Fruit fly (Drosophila melanogaster) whole organism, embryonic: ENCODE measurements around the gene Fam92.

Source experiments
- CG11085 ChIP-seq: fragments of 200-800 bp; sonication (Bioruptor generic); IDR thresholded peaks from 2 replicates; pipeline ENCODE4 v1.3.6; 2022; ENCODE audit warnings: missing biosample characterization, missing genetic modification characterization
- CG12155 ChIP-seq: fragments of 200-800 bp; sonication (Bioruptor generic); optimal IDR thresholded peaks from 3 replicates; lab custom pipeline; 2016; ENCODE audit warnings: missing biosample characterization, missing genetic modification characterization
- CG13287 ChIP-seq: fragments of 200-800 bp; sonication (Bioruptor generic); IDR thresholded peaks from 2 replicates; pipeline ENCODE4 v1.3.6; 2022; ENCODE audit warnings: missing biosample characterization, missing genetic modification characterization; ENCODE audit not compliant: partially characterized antibody
- CG14667 ChIP-seq: fragments of 200-800 bp; sonication (Bioruptor generic); IDR thresholded peaks from 2 replicates; pipeline ENCODE4 v1.3.6; 2022; ENCODE audit warnings: missing biosample characterization, missing genetic modification characterization
- CG15514 ChIP-seq: fragments of 200-800 bp; sonication (Bioruptor generic); optimal IDR thresholded peaks from 3 replicates; lab custom pipeline; 2017; ENCODE audit warnings: missing biosample characterization, missing genetic modification characterization, mild to moderate bottlenecking, moderate library complexity, missing genetic modification reagents
- CG1603 ChIP-seq: fragments of 200-800 bp; sonication (Bioruptor generic); optimal IDR thresholded peaks from 2 replicates; lab custom pipeline; 2019; ENCODE audit warnings: missing biosample characterization, mild to moderate bottlenecking, missing genetic modification characterization, moderate library complexity
- CG16779 ChIP-seq: fragments of 200-800 bp; sonication (Bioruptor generic); IDR thresholded peaks from 2 replicates; pipeline ENCODE4 v1.3.6; 2022; ENCODE audit warnings: missing biosample characterization, missing genetic modification characterization
- CG2129 ChIP-seq: fragments of 200-800 bp; sonication (Bioruptor generic); IDR thresholded peaks from 2 replicates; pipeline ENCODE4 v1.3.6; 2022; ENCODE audit warnings: missing biosample characterization, missing genetic modification characterization; ENCODE audit not compliant: partially characterized antibody
- CG2199 ChIP-seq: fragments of 200-800 bp; sonication (Bioruptor generic); IDR thresholded peaks from 3 replicates; pipeline ENCODE4 v1.3.6; 2022; ENCODE audit warnings: missing biosample characterization, missing genetic modification characterization
- CG2712 ChIP-seq: fragments of 200-800 bp; optimal IDR thresholded peaks from 3 replicates; lab custom pipeline; 2019; ENCODE audit warnings: missing biosample characterization, mild to moderate bottlenecking, missing genetic modification characterization, moderate library complexity
- CG4820 ChIP-seq: fragments of 200-800 bp; sonication (Bioruptor generic); optimal IDR thresholded peaks from 3 replicates; lab custom pipeline; 2016; ENCODE audit warnings: missing biosample characterization, missing genetic modification characterization
- CG6272 ChIP-seq: fragments of 200-800 bp; sonication (Bioruptor generic); IDR thresholded peaks from 2 replicates; pipeline ENCODE4 v1.3.6; 2022; ENCODE audit warnings: missing biosample characterization, missing genetic modification characterization
- CG7963 ChIP-seq: fragments of 200-800 bp; sonication (Bioruptor generic); IDR thresholded peaks from 3 replicates; pipeline ENCODE4 v1.3.6; 2022; ENCODE audit warnings: missing biosample characterization, missing genetic modification characterization; ENCODE audit not compliant: partially characterized antibody
- CG9876 ChIP-seq: fragments of 200-800 bp; sonication (Bioruptor generic); optimal IDR thresholded peaks from 2 replicates; lab custom pipeline; 2016; ENCODE audit warnings: missing biosample characterization, missing genetic modification characterization
- D ChIP-seq, 2 experiments: fragments of 200-800 bp in 1 of 2; fragments of >200 bp in 1 of 2; sonication (Bioruptor generic) in 1 of 2; optimal IDR thresholded peaks; 2 replicates in 1 of 2; 3 replicates in 1 of 2; lab custom pipeline; 2017; ENCODE audit warnings: mild to moderate bottlenecking in 1 of 2, missing biosample characterization in 1 of 2, missing genetic modification characterization in 1 of 2, missing genetic modification reagents in 1 of 2
- Dbx ChIP-seq: fragments of 200-800 bp; sonication (Bioruptor generic); IDR thresholded peaks from 3 replicates; pipeline ENCODE4 v1.3.6; 2022; ENCODE audit warnings: missing biosample characterization, missing genetic modification characterization
- Dip2 ChIP-seq: fragments of 200-800 bp; sonication (Bioruptor generic); IDR thresholded peaks from 2 replicates; pipeline ENCODE4 v1.3.6; 2022; ENCODE audit warnings: missing biosample characterization, missing genetic modification characterization
- Elba2 ChIP-seq: fragments of 200-800 bp; sonication (Bioruptor generic); optimal IDR thresholded peaks from 3 replicates; lab custom pipeline; 2016; ENCODE audit warnings: missing biosample characterization, missing genetic modification characterization
- Fer1 ChIP-seq: fragments of 200-800 bp; sonication (Bioruptor generic); optimal IDR thresholded peaks from 2 replicates; lab custom pipeline; 2017; ENCODE audit warnings: missing biosample characterization, mild to moderate bottlenecking, missing genetic modification characterization
- HLH4C ChIP-seq: fragments of 200-800 bp; sonication (Bioruptor generic); IDR thresholded peaks from 3 replicates; pipeline ENCODE4 v1.3.6; 2022; ENCODE audit warnings: missing biosample characterization, missing genetic modification characterization; ENCODE audit not compliant: partially characterized antibody
- MESR4 ChIP-seq: fragments of 200-800 bp; sonication (Bioruptor generic); optimal IDR thresholded peaks from 2 replicates; lab custom pipeline; 2018; ENCODE audit warnings: missing biosample characterization, mild to moderate bottlenecking, missing genetic modification characterization, moderate library complexity
- NC2α ChIP-seq: fragments of 200-800 bp; sonication (Bioruptor generic); optimal IDR thresholded peaks from 2 replicates; lab custom pipeline; 2016; ENCODE audit warnings: missing biosample characterization, missing genetic modification characterization
- Optix ChIP-seq: fragments of 200-800 bp; sonication (Bioruptor generic); IDR thresholded peaks from 3 replicates; pipeline ENCODE4 v1.3.6; 2022; ENCODE audit warnings: missing biosample characterization, missing genetic modification characterization
- Pdp1 ChIP-seq, 2 experiments: fragments of 200-800 bp; sonication (Bioruptor generic); optimal IDR thresholded peaks; 3 replicates each; lab custom pipeline; 2016; ENCODE audit warnings: missing biosample characterization in 2 of 2, missing genetic modification characterization in 2 of 2, mild to moderate bottlenecking in 1 of 2, moderate library complexity in 1 of 2
- Sry-δ ChIP-seq: fragments of 200-800 bp; sonication (Bioruptor generic); optimal IDR thresholded peaks from 2 replicates; lab custom pipeline; 2016; ENCODE audit warnings: missing biosample characterization, missing genetic modification characterization
- Trl ChIP-seq, 3 experiments: fragments of >200 bp in 2 of 3; fragments of 200-800 bp in 1 of 3; sonication (Bioruptor generic) in 1 of 3; optimal IDR thresholded peaks; 2 replicates in 1 of 3; 3 replicates in 2 of 3; lab custom pipeline; 2016 to 2017; ENCODE audit warnings: missing biosample characterization in 1 of 3, missing genetic modification characterization in 1 of 3
- YL-1 ChIP-seq: fragments of 200-800 bp; sonication (Bioruptor generic); optimal IDR thresholded peaks from 3 replicates; lab custom pipeline; 2017; ENCODE audit warnings: missing biosample characterization, mild to moderate bottlenecking, missing genetic modification characterization
- abd-A ChIP-seq: fragments of 200-800 bp; sonication (Bioruptor generic); optimal IDR thresholded peaks from 3 replicates; lab custom pipeline; 2019; ENCODE audit warnings: missing biosample characterization, mild to moderate bottlenecking, missing genetic modification characterization, moderate library complexity
- bbx ChIP-seq: fragments of 200-800 bp; sonication (Bioruptor generic); IDR thresholded peaks from 2 replicates; pipeline ENCODE4 v1.3.6; 2022; ENCODE audit warnings: missing biosample characterization, missing genetic modification characterization; ENCODE audit not compliant: partially characterized antibody
- cg ChIP-seq: fragments of 200-800 bp; sonication (Bioruptor generic); optimal IDR thresholded peaks from 3 replicates; lab custom pipeline; 2019; ENCODE audit warnings: missing biosample characterization, mild to moderate bottlenecking, missing genetic modification characterization, moderate library complexity
- ci ChIP-seq: fragments of 200-800 bp; sonication (Bioruptor generic); IDR thresholded peaks from 3 replicates; pipeline ENCODE4 v1.3.6; 2022; ENCODE audit warnings: missing biosample characterization, missing genetic modification characterization
- dm ChIP-seq: fragments of 200-800 bp; sonication (Bioruptor generic); optimal IDR thresholded peaks from 3 replicates; lab custom pipeline; 2016; ENCODE audit warnings: missing biosample characterization, missing genetic modification characterization
- dysf ChIP-seq: fragments of 200-800 bp; sonication (Bioruptor generic); IDR thresholded peaks from 3 replicates; pipeline ENCODE4 v1.3.6; 2022; ENCODE audit warnings: missing biosample characterization, missing genetic modification characterization
- fru ChIP-seq: fragments of >200 bp; optimal IDR thresholded peaks from 2 replicates; lab custom pipeline; 2017
- ftz-f1 ChIP-seq: fragments of 200-800 bp; sonication (Bioruptor generic); optimal IDR thresholded peaks from 2 replicates; lab custom pipeline; 2016; ENCODE audit warnings: missing biosample characterization, missing genetic modification characterization
- gcm2 ChIP-seq: fragments of 200-800 bp; sonication (Bioruptor generic); optimal IDR thresholded peaks from 2 replicates; lab custom pipeline; 2016; ENCODE audit warnings: missing biosample characterization, missing genetic modification characterization
- gem ChIP-seq: fragments of 200-800 bp; sonication (Bioruptor generic); optimal IDR thresholded peaks from 2 replicates; lab custom pipeline; 2019; ENCODE audit warnings: missing biosample characterization, mild to moderate bottlenecking, missing genetic modification characterization, moderate library complexity
- gfzf ChIP-seq: fragments of 200-800 bp; sonication (Bioruptor generic); optimal IDR thresholded peaks from 2 replicates; lab custom pipeline; 2016; ENCODE audit warnings: missing biosample characterization, mild to moderate bottlenecking, missing genetic modification characterization, moderate library complexity
- ind ChIP-seq: fragments of 200-800 bp; sonication (Bioruptor generic); optimal IDR thresholded peaks from 3 replicates; lab custom pipeline; 2016; ENCODE audit warnings: missing biosample characterization, missing genetic modification characterization
- knrl ChIP-seq: fragments of 200-800 bp; sonication (Bioruptor generic); IDR thresholded peaks from 3 replicates; pipeline ENCODE4 v1.3.6; 2022; ENCODE audit warnings: missing biosample characterization, missing genetic modification characterization; ENCODE audit not compliant: partially characterized antibody
- nau ChIP-seq: fragments of 200-800 bp; sonication (Bioruptor generic); optimal IDR thresholded peaks from 3 replicates; lab custom pipeline; 2017; ENCODE audit warnings: missing biosample characterization, mild to moderate bottlenecking, missing genetic modification characterization, missing genetic modification reagents
- otp ChIP-seq: fragments of 200-800 bp; sonication (Bioruptor generic); IDR thresholded peaks from 3 replicates; pipeline ENCODE4, ENCODE4 v1.3.6; 2022; ENCODE audit warnings: missing biosample characterization, missing genetic modification characterization
- phol ChIP-seq: fragments of 200-800 bp; sonication (Bioruptor generic); optimal IDR thresholded peaks from 3 replicates; lab custom pipeline; 2018; ENCODE audit warnings: missing biosample characterization, mild to moderate bottlenecking, missing genetic modification characterization, moderate library complexity
- pita ChIP-seq: fragments of 200-800 bp; sonication (Bioruptor generic); optimal IDR thresholded peaks from 2 replicates; lab custom pipeline; 2017; ENCODE audit warnings: missing biosample characterization, mild to moderate bottlenecking, missing genetic modification characterization
- sd ChIP-seq: fragments of 200-800 bp; sonication (Bioruptor generic); optimal IDR thresholded peaks from 3 replicates; lab custom pipeline; 2018; ENCODE audit warnings: missing biosample characterization, mild to moderate bottlenecking, missing genetic modification characterization, moderate library complexity
- sisA ChIP-seq: fragments of 200-800 bp; sonication (Bioruptor generic); IDR thresholded peaks from 2 replicates; pipeline ENCODE4 v1.3.6; 2022; ENCODE audit warnings: missing biosample characterization, missing genetic modification characterization
- ssp ChIP-seq: fragments of 200-800 bp; sonication (Bioruptor generic); IDR thresholded peaks from 2 replicates; pipeline ENCODE4 v1.3.6; 2022; ENCODE audit warnings: missing biosample characterization, missing genetic modification characterization
- tap ChIP-seq: fragments of 200-800 bp; optimal IDR thresholded peaks from 3 replicates; lab custom pipeline; 2019; ENCODE audit warnings: missing biosample characterization, mild to moderate bottlenecking, missing genetic modification characterization, moderate library complexity
- tio ChIP-seq: fragments of 200-800 bp; sonication (Bioruptor generic); optimal IDR thresholded peaks from 2 replicates; lab custom pipeline; 2017; ENCODE audit warnings: missing biosample characterization, missing genetic modification characterization, inconsistent platforms
- zfh1 ChIP-seq: fragments of 200-800 bp; sonication (Bioruptor generic); IDR thresholded peaks from 3 replicates; pipeline ENCODE4 v1.3.6; 2022; ENCODE audit warnings: missing biosample characterization, missing genetic modification characterization

Gene Fam92

DNA sequence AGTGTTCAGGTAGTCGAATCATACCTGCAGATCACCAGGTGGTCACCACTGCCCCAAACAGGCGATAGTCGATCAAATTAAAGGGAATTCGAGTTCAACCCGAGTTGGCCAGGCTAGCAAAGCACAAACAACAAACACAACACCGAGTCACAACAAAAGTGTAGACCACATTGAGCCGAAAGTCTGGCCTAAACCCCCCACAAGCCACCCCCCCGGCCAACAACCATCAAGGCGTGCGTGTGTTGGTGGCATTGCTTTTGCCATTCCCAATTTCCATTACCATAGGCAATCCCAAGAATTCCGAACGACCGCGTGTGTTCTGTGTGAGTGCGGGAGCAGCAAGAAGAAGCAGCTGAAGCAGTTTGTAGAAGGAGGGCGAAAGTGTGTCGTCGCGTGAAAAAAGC lies 9.8 kb downstream of the Fam92 start, which contains the start of gene SC35 (continued):
- no peak for TF ChIP-seq NC2α
- TF ChIP-seq CG11085 (GFP tag; lab: Robert Waterston, UW), result no peak
- peak; percentile 76 for TF ChIP-seq CG15514 (GFP tag; lab: Kevin White, UChicago)
- TF ChIP-seq CG6272 (GFP tag; lab: Robert Waterston, UW), result no peak
- peak; percentile 13 for TF ChIP-seq gfzf (GFP tag; lab: Kevin White, UChicago)
- no peak for TF ChIP-seq gcm2 (GFP tag; lab: Kevin White, UChicago)
- TF ChIP-seq ssp, result no peak
- TF ChIP-seq Fer1 (GFP tag; lab: Kevin White, UChicago), result no peak
- TF ChIP-seq CG1603 (tag; lab: Kevin White, UChicago), result peak; percentile 37
- no peak for TF ChIP-seq D (optimal IDR thresholded peaks at IDR 0.05; lab: Kevin White, UChicago)
- no peak for TF ChIP-seq D (GFP tag; optimal IDR thresholded peaks at IDR 0.05; lab: Kevin White, UChicago)
- no peak for TF ChIP-seq gem
- TF ChIP-seq CG16779 (GFP tag; lab: Robert Waterston, UW), result no peak
- TF ChIP-seq HLH4C (GFP tag; lab: Robert Waterston, UW), result no peak
- peak; percentile 83 for TF ChIP-seq dm (GFP tag; lab: Kevin White, UChicago)
- TF ChIP-seq Pdp1 (GFP tag; optimal IDR thresholded peaks at IDR 0.05; lab: Kevin White, UChicago), result no peak
- no peak for TF ChIP-seq CG9876 (GFP tag; lab: Kevin White, UChicago)
- no peak for TF ChIP-seq zfh1
- peak; percentile 42 for TF ChIP-seq Sry-δ (GFP tag; lab: Kevin White, UChicago)
- peak; percentile 74 for TF ChIP-seq cg (GFP tag; lab: Kevin White, UChicago)
- no peak for TF ChIP-seq tio
- no peak for TF ChIP-seq fru (lab: Kevin White, UChicago)
- no peak for TF ChIP-seq CG2129 (GFP tag; lab: Robert Waterston, UW)
- TF ChIP-seq phol (tag; lab: Kevin White, UChicago), result no peak
- TF ChIP-seq CG2712 (tag; lab: Kevin White, UChicago), result no peak
- no peak for TF ChIP-seq tap (tag; lab: Kevin White, UChicago)
- peak; percentile 96 for TF ChIP-seq MESR4 (GFP tag; lab: Kevin White, UChicago)
- TF ChIP-seq ind (GFP tag; lab: Kevin White, UChicago), result no peak
- TF ChIP-seq Optix, result no peak
- peak; percentile 41 for TF ChIP-seq abd-A (tag; lab: Kevin White, UChicago)
- TF ChIP-seq pita, result no peak
- peak; percentile 15; the same call in 1 of the 2 replicates for TF ChIP-seq CG13287 (GFP tag; lab: Robert Waterston, UW)
- TF ChIP-seq CG2199 (GFP tag; lab: Robert Waterston, UW), result no peak
- TF ChIP-seq Dip2, result no peak
- no peak for TF ChIP-seq dysf (GFP tag; lab: Robert Waterston, UW)
- no peak for TF ChIP-seq CG4820 (GFP tag; lab: Kevin White, UChicago)
- no peak for TF ChIP-seq nau (GFP tag; lab: Kevin White, UChicago)
- TF ChIP-seq sisA (GFP tag; lab: Robert Waterston, UW), result no peak
- TF ChIP-seq CG14667 (GFP tag; lab: Robert Waterston, UW), result no peak
- TF ChIP-seq otp, result 0 out of 3 replicates have a peak, but pooled peaks have one; percentile 0
- peak; percentile 75 for TF ChIP-seq YL-1
- TF ChIP-seq CG7963 (GFP tag; lab: Robert Waterston, UW), result 0 out of 3 replicates have a peak, but pooled peaks have one; percentile 13
- no peak for TF ChIP-seq Elba2 (GFP tag; lab: Kevin White, UChicago)
- TF ChIP-seq knrl (GFP tag; lab: Robert Waterston, UW), result no peak
- TF ChIP-seq Trl (optimal IDR thresholded peaks at IDR 0.05; lab: Kevin White, UChicago), result no peak
- TF ChIP-seq Trl (GFP tag; optimal IDR thresholded peaks at IDR 0.05; lab: Kevin White, UChicago), result no peak
- no peak for TF ChIP-seq CG12155 (GFP tag; lab: Kevin White, UChicago)
- TF ChIP-seq ci (GFP tag; lab: Robert Waterston, UW), result no peak; the same call in 2 of the 3 replicates
- TF ChIP-seq ftz-f1 (GFP tag; lab: Kevin White, UChicago), result peak; percentile 50
- no peak for TF ChIP-seq Dbx (GFP tag; lab: Robert Waterston, UW)
- peak; percentile 86 for TF ChIP-seq sd
- TF ChIP-seq bbx (GFP tag; lab: Robert Waterston, UW), result no peak
